Worm (Caenorhabditis elegans) whole organism, L3 larva: ENCODE data around the gene Y82E9BL.1.

Experiments
- R02D3.7 ChIP-seq: fragments of 150-350 bp; optimal IDR thresholded peaks from 2 replicates; lab custom pipeline; 2014; ENCODE audit warnings: missing biosample characterization, missing genetic modification characterization
- aly-2 ChIP-seq: fragments of 150-350 bp; optimal IDR thresholded peaks from 2 replicates; lab custom pipeline; 2014; ENCODE audit warnings: missing biosample characterization, missing genetic modification characterization
- ceh-82 ChIP-seq: fragments of 150-350 bp; optimal IDR thresholded peaks from 2 replicates; lab custom pipeline; 2014; ENCODE audit warnings: missing biosample characterization, missing genetic modification characterization
- daf-12 ChIP-seq: fragments of 150-350 bp; optimal IDR thresholded peaks from 2 replicates; lab custom pipeline; 2014; ENCODE audit warnings: missing biosample characterization, missing genetic modification reagents, missing genetic modification characterization
- elt-1 ChIP-seq: fragments of 150-350 bp; optimal IDR thresholded peaks from 2 replicates; lab custom pipeline; 2014; ENCODE audit warnings: missing biosample characterization, missing genetic modification characterization
- fkh-10 ChIP-seq: sonication (generic microtip); optimal IDR thresholded peaks from 2 replicates; lab custom pipeline; 2017; ENCODE audit warnings: missing biosample characterization, missing genetic modification reagents, missing genetic modification characterization
- nfya-1 ChIP-seq: sonication (generic microtip); optimal IDR thresholded peaks from 2 replicates; lab custom pipeline; 2017; ENCODE audit warnings: missing genetic modification characterization, mild to moderate bottlenecking, missing compliant biosample characterization, antibody characterized with exemption, moderate library complexity; ENCODE audit not compliant: insufficient read depth
- nhr-11 ChIP-seq: fragments of 150-350 bp; optimal IDR thresholded peaks from 2 replicates; lab custom pipeline; 2014; ENCODE audit warnings: missing biosample characterization, missing genetic modification characterization
- nhr-25 ChIP-seq: sonication (generic microtip); optimal IDR thresholded peaks from 2 replicates; lab custom pipeline; 2017; ENCODE audit warnings: missing biosample characterization, missing genetic modification characterization
- pha-4 ChIP-seq: fragments of 150-350 bp; optimal IDR thresholded peaks from 2 replicates; lab custom pipeline; 2014; ENCODE audit warnings: missing biosample characterization, missing genetic modification reagents, missing genetic modification characterization
- snpc-4 ChIP-seq: fragments of 150-350 bp; optimal IDR thresholded peaks from 2 replicates; lab custom pipeline; 2014; ENCODE audit warnings: missing biosample characterization, missing genetic modification characterization
- unc-39 ChIP-seq: sonication (generic microtip); optimal IDR thresholded peaks from 4 replicates; lab custom pipeline; 2017; ENCODE audit warnings: missing biosample characterization, missing genetic modification characterization
- ztf-11 ChIP-seq: fragments of 150-350 bp; optimal IDR thresholded peaks from 2 replicates; lab custom pipeline; 2014; ENCODE audit warnings: missing biosample characterization, missing genetic modification characterization

- TF ChIP-seq nhr-11 (tag; lab: Kevin White, UChicago) (no peak), pha-4 (tag; lab: Kevin White, UChicago) (no peak), aly-2 (tag; lab: Kevin White, UChicago) (no peak), snpc-4 (tag; lab: Kevin White, UChicago) (no peak), elt-1 (tag; lab: Kevin White, UChicago) (no peak), R02D3.7 (tag; lab: Kevin White, UChicago) (no peak), ztf-11 (tag; lab: Kevin White, UChicago) (no peak), nhr-25 (tag; lab: Kevin White, UChicago) (no peak), nfya-1 (tag; lab: Kevin White, UChicago) (no peak), unc-39 (tag; lab: Kevin White, UChicago) (no peak), ceh-82 (tag; lab: Kevin White, UChicago) (no peak), daf-12 (tag; lab: Kevin White, UChicago) (no peak), fkh-10 (GFP tag; lab: Kevin White, UChicago) (no peak)
These were observed 28.7 kb downstream of the Y82E9BL.1 start, which contains the start of gene Y82E9BL.18 for ce11 chrIII:1326490-1326889.
